Worm (Caenorhabditis elegans) whole organism, young adult: Measurements from ENCODE around the gene Y43F8C.15.

Experiments used
- B0261.1 ChIP-seq: sonication (generic microtip); optimal IDR thresholded peaks from 2 replicates; lab custom pipeline; 2016; ENCODE audit warnings: mild to moderate bottlenecking, missing genetic modification characterization, moderate library complexity, missing compliant biosample characterization
- F23B12.7 ChIP-seq: sonication (generic microtip); optimal IDR thresholded peaks from 2 replicates; lab custom pipeline; 2017; ENCODE audit warnings: missing genetic modification characterization, mild to moderate bottlenecking, missing compliant biosample characterization, antibody characterized with exemption, moderate library complexity; ENCODE audit not compliant: insufficient read depth
- F55B11.4 ChIP-seq: sonication (generic microtip); optimal IDR thresholded peaks from 2 replicates; lab custom pipeline; 2016; ENCODE audit warnings: missing compliant biosample characterization, missing genetic modification characterization, borderline replicate concordance; ENCODE audit not compliant: insufficient read depth
- ama-1 ChIP-seq, 3 experiments: fragments of 150-350 bp in 1 of 3; sonication (generic microtip) in 2 of 3; optimal IDR thresholded peaks; 2 replicates each; lab custom pipeline; 2014 to 2018; ENCODE audit warnings: missing biosample characterization in 2 of 3, missing genetic modification characterization in 2 of 3, missing genetic modification reagents in 2 of 3
- attf-3 ChIP-seq: fragments of 200-800 bp; sonication (Bioruptor generic); conservative IDR thresholded peaks from 2 replicates; pipeline ENCODE4 v1.3.6; 2022; ENCODE audit warnings: missing genetic modification reagents, missing genetic modification characterization, missing compliant biosample characterization
- ceh-40 ChIP-seq: fragments of 200-800 bp; sonication (Bioruptor generic); IDR thresholded peaks from 2 replicates; pipeline ENCODE4 v1.3.6; 2022; ENCODE audit warnings: missing genetic modification characterization, missing compliant biosample characterization
- egl-18 ChIP-seq: fragments of 200-800 bp; sonication (Bioruptor generic); IDR thresholded peaks from 2 replicates; pipeline ENCODE4 v1.3.6; 2022; ENCODE audit warnings: missing genetic modification reagents, missing genetic modification characterization, missing compliant biosample characterization
- fkh-3 ChIP-seq: sonication (generic microtip); optimal IDR thresholded peaks from 2 replicates; lab custom pipeline; 2016; ENCODE audit warnings: mild to moderate bottlenecking, missing genetic modification characterization, missing compliant biosample characterization
- hmg-1.2 ChIP-seq: fragments of 200-800 bp; sonication (Bioruptor generic); IDR thresholded peaks from 2 replicates; pipeline ENCODE4 v1.3.6; 2022; ENCODE audit warnings: missing genetic modification reagents, missing genetic modification characterization, missing compliant biosample characterization
- let-607 ChIP-seq, 2 experiments: fragments of 200-800 bp in 1 of 2; sonication (Bioruptor generic) in 1 of 2; sonication (generic microtip) in 1 of 2; optimal IDR thresholded peaks; 2 replicates each; lab custom pipeline; 2016 to 2018; ENCODE audit warnings: mild to moderate bottlenecking in 2 of 2, missing compliant biosample characterization in 2 of 2, missing genetic modification characterization in 2 of 2, moderate library complexity in 2 of 2, missing genotype in 1 of 2
- lin-35 ChIP-seq, 3 experiments: fragments of 150-350 bp in 2 of 3; sonication (generic microtip) in 1 of 3; optimal IDR thresholded peaks; 2 replicates each; lab custom pipeline; 2014 to 2018; ENCODE audit warnings: missing biosample characterization in 3 of 3, missing genetic modification characterization in 3 of 3, missing genetic modification reagents in 3 of 3
- madf-10 ChIP-seq: sonication (generic microtip); optimal IDR thresholded peaks from 2 replicates; lab custom pipeline; 2016; ENCODE audit warnings: mild to moderate bottlenecking, missing genetic modification characterization, missing compliant biosample characterization
- madf-8 ChIP-seq: fragments of 200-800 bp; sonication (Bioruptor generic); conservative IDR thresholded peaks from 2 replicates; pipeline ENCODE4 v1.3.6; 2022; ENCODE audit warnings: missing genetic modification reagents, missing genetic modification characterization, missing compliant biosample characterization
- mxl-1 ChIP-seq: sonication (generic microtip); optimal IDR thresholded peaks from 2 replicates; lab custom pipeline; 2016; ENCODE audit warnings: missing genetic modification characterization, missing compliant biosample characterization
- nfyb-1 ChIP-seq: fragments of 200-800 bp; sonication (Bioruptor generic); IDR thresholded peaks from 2 replicates; pipeline ENCODE4 v1.3.6; 2022; ENCODE audit warnings: missing genetic modification reagents, missing genetic modification characterization, missing compliant biosample characterization
- nhr-179 ChIP-seq: sonication (generic microtip); optimal IDR thresholded peaks from 2 replicates; lab custom pipeline; 2016; ENCODE audit warnings: mild to moderate bottlenecking, missing genetic modification characterization, missing compliant biosample characterization
- nhr-80 ChIP-seq: sonication (generic microtip); optimal IDR thresholded peaks from 2 replicates; lab custom pipeline; 2016; ENCODE audit warnings: missing genetic modification characterization, missing compliant biosample characterization
- rec-8 ChIP-seq, 2 experiments: sonication (generic microtip); optimal IDR thresholded peaks; 2 replicates each; lab custom pipeline; 2016; ENCODE audit warnings: mild to moderate bottlenecking in 2 of 2, missing genetic modification characterization in 2 of 2, missing genetic modification reagents in 2 of 2, missing genotype in 2 of 2, missing biosample characterization in 1 of 2, missing compliant biosample characterization in 1 of 2, moderate library complexity in 1 of 2
- rpc-1 ChIP-seq, 2 experiments: fragments of 150-350 bp in 1 of 2; sonication (generic microtip) in 1 of 2; optimal IDR thresholded peaks; 2 replicates each; lab custom pipeline; 2014 to 2018; ENCODE audit warnings: missing biosample characterization in 1 of 2, missing genetic modification characterization in 1 of 2, missing genetic modification reagents in 1 of 2, missing genotype in 1 of 2
- sea-2 ChIP-seq: fragments of 200-800 bp; sonication (Bioruptor generic); IDR thresholded peaks from 2 replicates; pipeline ENCODE4 v1.3.6; 2022; ENCODE audit warnings: missing genetic modification characterization, missing compliant biosample characterization
- snpc-1.3 ChIP-seq: sonication (generic microtip); optimal IDR thresholded peaks from 2 replicates; lab custom pipeline; 2017; ENCODE audit warnings: missing genetic modification characterization, mild to moderate bottlenecking, missing compliant biosample characterization, antibody characterized with exemption, moderate library complexity, missing genotype, missing genetic modification reagents; ENCODE audit not compliant: insufficient read depth
- snpc-4 ChIP-seq, 5 experiments: fragments of 150-350 bp in 1 of 5; sonication (generic microtip) in 4 of 5; optimal IDR thresholded peaks; 2 replicates each; lab custom pipeline; 2014 to 2018; ENCODE audit warnings: missing genetic modification characterization in 5 of 5, missing biosample characterization in 3 of 5, antibody characterized with exemption in 2 of 5, mild to moderate bottlenecking in 2 of 5, missing compliant biosample characterization in 2 of 5, missing genotype in 2 of 5, moderate library complexity in 2 of 5, missing genetic modification reagents in 1 of 5
- tbp1 ChIP-seq: fragments of 200-800 bp; sonication (Bioruptor generic); optimal IDR thresholded peaks from 2 replicates; lab custom pipeline; 2018; ENCODE audit warnings: mild to moderate bottlenecking, missing genetic modification characterization, missing compliant biosample characterization
- tlf-1 ChIP-seq: fragments of 200-800 bp; sonication (Bioruptor generic); optimal IDR thresholded peaks from 2 replicates; lab custom pipeline; 2018; ENCODE audit warnings: mild to moderate bottlenecking, missing genetic modification characterization, missing compliant biosample characterization
- unc-62 ChIP-seq: fragments of 150-350 bp; optimal IDR thresholded peaks from 2 replicates; lab custom pipeline; 2014; ENCODE audit warnings: missing biosample characterization, missing genetic modification reagents, missing genetic modification characterization
- zfh-2 ChIP-seq: fragments of 200-800 bp; sonication (Bioruptor generic); conservative IDR thresholded peaks from 2 replicates; pipeline ENCODE4 v1.3.6; 2022; ENCODE audit warnings: missing genetic modification reagents, missing genetic modification characterization, missing compliant biosample characterization

Y43F8C.15 gene

DNA sequence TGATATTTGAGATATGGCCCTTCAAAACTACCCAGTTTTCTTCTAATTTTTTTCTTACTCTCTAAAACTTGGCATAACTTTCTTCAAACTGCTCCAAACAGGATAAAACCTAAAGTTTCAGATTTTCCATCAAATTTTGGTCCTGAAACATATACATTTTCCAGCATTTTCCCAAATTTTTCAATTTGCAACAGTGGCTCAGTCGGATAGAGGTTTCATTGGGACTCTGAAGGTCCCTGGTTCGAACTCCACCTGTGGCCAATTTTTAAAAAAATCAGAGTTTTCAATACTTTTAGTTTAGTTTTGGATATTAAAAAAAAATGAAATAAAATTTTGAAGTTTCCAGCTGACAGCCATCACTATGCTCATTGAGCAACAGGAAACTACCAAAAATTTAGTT lies 42.7 kb downstream of the Y43F8C.15 start:
- no peak for TF ChIP-seq let-607 (tag; optimal IDR thresholded peaks at IDR 0.05; lab: Kevin White, UChicago)
- TF ChIP-seq tlf-1 (GFP tag; lab: Kevin White, UChicago), result no peak
- no peak for TF ChIP-seq nhr-179 (tag; lab: Kevin White, UChicago)
- no peak for TF ChIP-seq fkh-3 (tag; lab: Kevin White, UChicago)
- no peak for TF ChIP-seq snpc-4 (GFP tag; optimal IDR thresholded peaks at IDR 0.05; lab: Kevin White, UChicago)
- no peak for TF ChIP-seq snpc-4 (tag; optimal IDR thresholded peaks at IDR 0.05; lab: Kevin White, UChicago)
- no peak for TF ChIP-seq sea-2 (GFP tag; lab: Robert Waterston, UW)
- no peak for TF ChIP-seq attf-3 (GFP tag; lab: Robert Waterston, UW)
- TF ChIP-seq nhr-80, result no peak
- TF ChIP-seq F23B12.7 (tag; lab: Kevin White, UChicago), result no peak
- TF ChIP-seq mxl-1 (tag; lab: Kevin White, UChicago), result no peak
- peak; percentile 74 for TF ChIP-seq tbp1
- peak; percentile 35 for TF ChIP-seq B0261.1 (tag; lab: Kevin White, UChicago)
- no peak for TF ChIP-seq unc-62 (GFP tag; lab: Kevin White, UChicago)
- no peak for TF ChIP-seq ceh-40 (GFP tag; lab: Robert Waterston, UW)
- no peak for TF ChIP-seq zfh-2
- TF ChIP-seq rpc-1 (optimal IDR thresholded peaks at IDR 0.05; lab: Kevin White, UChicago), result peak; percentile 29
- peak; percentile 66 for TF ChIP-seq rpc-1 (tag; optimal IDR thresholded peaks at IDR 0.05; lab: Kevin White, UChicago)

DNA sequence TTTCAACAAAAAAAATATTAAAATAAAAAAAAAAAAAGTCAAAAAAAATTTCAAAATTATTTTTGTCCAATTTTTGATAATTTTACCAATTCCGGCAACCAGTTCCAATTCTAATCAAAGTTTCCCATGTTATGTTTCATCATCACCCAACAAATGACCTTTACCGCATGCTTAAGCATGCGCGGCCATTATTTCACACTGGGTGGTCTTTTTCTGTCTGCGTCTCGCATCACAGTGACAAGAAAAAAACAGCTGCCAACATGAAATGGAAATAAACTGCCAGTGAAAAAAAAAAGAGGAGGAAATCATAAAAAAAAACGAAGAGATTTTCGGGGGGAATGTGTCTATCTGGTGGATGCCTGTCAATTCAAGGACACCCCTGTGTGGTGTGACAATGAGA lies 44.1 kb downstream of the Y43F8C.15 start:
- peak; percentile 26; the same call in 1 of the 2 replicates for TF ChIP-seq hmg-1.2 (GFP tag; lab: Robert Waterston, UW)
- no peak for TF ChIP-seq rec-8 (tag; optimal IDR thresholded peaks at IDR 0.05; lab: Kevin White, UChicago)
- no peak for TF ChIP-seq nfyb-1
- TF ChIP-seq madf-8, result no peak
- TF ChIP-seq lin-35 (GFP tag; optimal IDR thresholded peaks at IDR 0.05; lab: Kevin White, UChicago), result no peak
- TF ChIP-seq F55B11.4, result no peak

ce11 chrV:19664574-19664973 lies 45.8 kb downstream of the Y43F8C.15 start:
- no peak for TF ChIP-seq egl-18 (GFP tag; lab: Robert Waterston, UW)
- TF ChIP-seq snpc-4 (GFP tag; optimal IDR thresholded peaks at IDR 0.05; lab: Kevin White, UChicago), result no peak
- no peak for TF ChIP-seq snpc-4 (tag; optimal IDR thresholded peaks at IDR 0.05; lab: Kevin White, UChicago)
- TF ChIP-seq snpc-1.3, result no peak
- no peak for TF ChIP-seq madf-10
- no peak for TF ChIP-seq ama-1 (optimal IDR thresholded peaks at IDR 0.05; lab: Kevin White, UChicago)
- no peak for TF ChIP-seq ama-1 (GFP tag; optimal IDR thresholded peaks at IDR 0.05; lab: Kevin White, UChicago)
